Worm (Caenorhabditis elegans): ENCODE results near the gene rom-2.

The rom-2 gene

ce11 chrIII:9595563-9595962, at the start of gene rom-2:
TSS of gene rom-2 (minus strand) at chrIII:9595663.
- no peak for TF ChIP-seq unc-62 (GFP tag; optimal IDR thresholded peaks at IDR 0.05)

- no peak for TF ChIP-seq unc-62 (GFP tag; optimal IDR thresholded peaks at IDR 0.05)
Measured at ce11 chrIII:9645099-9645498, 49.6 kb upstream of the rom-2 start.

- no peak for TF ChIP-seq unc-62 (GFP tag; optimal IDR thresholded peaks at IDR 0.05)
Measured at ce11 chrIII:9642110-9642509, 46.6 kb upstream of the rom-2 start.

- no peak for TF ChIP-seq unc-62 (GFP tag; optimal IDR thresholded peaks at IDR 0.05)
Measured at ce11 chrIII:9639281-9640050, 44.0 kb upstream of the rom-2 start.

ce11 chrIII:9638159-9638754, 42.8 kb upstream of the rom-2 start:
- no peak for TF ChIP-seq unc-62 (GFP tag; optimal IDR thresholded peaks at IDR 0.05)

- no peak for TF ChIP-seq unc-62 (GFP tag; optimal IDR thresholded peaks at IDR 0.05)
Measured at ce11 chrIII:9637016-9637415, 41.6 kb upstream of the rom-2 start, which contains the start of gene gei-13. TSS of gene gei-13 (minus strand) at chrIII:9637116.

- no peak for TF ChIP-seq unc-62 (GFP tag; optimal IDR thresholded peaks at IDR 0.05)
Measured at ce11 chrIII:9631117-9631655, 35.7 kb upstream of the rom-2 start, which contains the start of gene ubc-7. TSS of gene ubc-7 (minus strand) at chrIII:9631167.

ce11 chrIII:9629855-9630254, 34.4 kb upstream of the rom-2 start, which contains the start of gene rpac-19:
TSS of gene rpac-19 (minus strand) at chrIII:9629885.
- TF ChIP-seq unc-62 (GFP tag; optimal IDR thresholded peaks at IDR 0.05), result no peak

ce11 chrIII:9629054-9629453, 33.6 kb upstream of the rom-2 start, which contains the start of gene tbg-1:
TSS of gene tbg-1 (minus strand) at chrIII:9629154.
- TF ChIP-seq unc-62 (GFP tag; optimal IDR thresholded peaks at IDR 0.05), result no peak

- TF ChIP-seq unc-62 (GFP tag; optimal IDR thresholded peaks at IDR 0.05), result no peak
Measured at ce11 chrIII:9626602-9627001, 31.1 kb upstream of the rom-2 start.

ce11 chrIII:9623460-9623859, 28.0 kb upstream of the rom-2 start:
- TF ChIP-seq unc-62 (GFP tag; optimal IDR thresholded peaks at IDR 0.05), result no peak

- no peak for TF ChIP-seq unc-62 (GFP tag; optimal IDR thresholded peaks at IDR 0.05)
Measured at ce11 chrIII:9621840-9622525, 26.5 kb upstream of the rom-2 start.

ce11 chrIII:9620148-9620547, 24.7 kb upstream of the rom-2 start:
- no peak for TF ChIP-seq unc-62 (GFP tag; optimal IDR thresholded peaks at IDR 0.05)

ce11 chrIII:9619079-9619761, 23.8 kb upstream of the rom-2 start, which contains the start of gene hlh-11:
TSS of gene hlh-11 (plus strand) at chrIII:9619711.
- no peak for TF ChIP-seq unc-62 (GFP tag; optimal IDR thresholded peaks at IDR 0.05)

- TF ChIP-seq unc-62 (GFP tag; optimal IDR thresholded peaks at IDR 0.05), result no peak
Measured at ce11 chrIII:9617599-9618262, 22.3 kb upstream of the rom-2 start.

All from whole organism, dauer.